Worm (Caenorhabditis elegans): Measurements from ENCODE around the gene Y43F8B.9.

Y43F8B.9 gene

ce11 chrV:19519511-19519934 is 41.6 kb downstream of the Y43F8B.9 start (continued):
- TF ChIP-seq him-1 (tag; optimal IDR thresholded peaks at IDR 0.05) (no peak), lin-35 (GFP tag; optimal IDR thresholded peaks at IDR 0.05) (peak in 1 of 3 experiments; percentile 45), zim-3 (tag; optimal IDR thresholded peaks at IDR 0.05) (peak; percentile 90), sptf-2 (GFP tag; optimal IDR thresholded peaks at IDR 0.05) (no peak), dpff-1 (tag; optimal IDR thresholded peaks at IDR 0.05) (peak; percentile 5), unc-130 (GFP tag; optimal IDR thresholded peaks at IDR 0.05) (no peak), atf-7 (tag; optimal IDR thresholded peaks at IDR 0.05) (peak; percentile 57), B0019.2 (GFP tag; conservative IDR thresholded peaks at IDR 0.05) (no peak), hlh-12 (tag; optimal IDR thresholded peaks at IDR 0.05) (no peak), hmg-20 (GFP tag; IDR thresholded peaks at IDR 0.05) (no peak), aptf-2 (GFP tag; conservative IDR thresholded peaks at IDR 0.05) (no peak), Y56A3A.18 (GFP tag; IDR thresholded peaks at IDR 0.05) (0 out of 2 replicates have a peak, but pooled peaks have one; percentile 27), rec-8 (tag; optimal IDR thresholded peaks at IDR 0.05) (no peak), lin-26 (GFP tag; IDR thresholded peaks at IDR 0.05) (peak; percentile 69; the same call in 1 of the 2 replicates), cebp-1 (GFP tag; IDR thresholded peaks at IDR 0.05) (no peak), cebp-1 (tag; optimal IDR thresholded peaks at IDR 0.05) (peak; percentile 53), efl-1 (GFP tag; optimal IDR thresholded peaks at IDR 0.05) (no peak), sdz-38 (tag; optimal IDR thresholded peaks at IDR 0.05) (no peak), nhr-80 (tag; optimal IDR thresholded peaks at IDR 0.05) (no peak), aptf-3 (GFP tag; IDR thresholded peaks at IDR 0.05) (0 out of 2 replicates have a peak, but pooled peaks have one; percentile 67), F52B5.7 (tag; optimal IDR thresholded peaks at IDR 0.05) (peak; percentile 7), F57A8.1 (GFP tag; optimal IDR thresholded peaks at IDR 0.05) (peak; percentile 8), let-526 (GFP tag; IDR thresholded peaks at IDR 0.05) (no peak), snpc-4 (GFP tag; optimal IDR thresholded peaks at IDR 0.05) (no peak), snpc-4 (tag; optimal IDR thresholded peaks at IDR 0.05) (peak in 2 of 4 experiments; percentile 25 to 36), ztf-26 (tag; optimal IDR thresholded peaks at IDR 0.05) (peak; percentile 88), hrde-1 (tag; optimal IDR thresholded peaks at IDR 0.05; ENCODE audit: borderline replicate concordance) (no peak), F39B2.1 (GFP tag; IDR thresholded peaks at IDR 0.05) (no peak), ceh-91 (GFP tag; IDR thresholded peaks at IDR 0.05) (no peak), tbx-9 (tag; optimal IDR thresholded peaks at IDR 0.05; ENCODE audit: borderline replicate concordance) (no peak), hlh-26 (GFP tag; conservative IDR thresholded peaks at IDR 0.05) (no peak), repo-1 (tag; optimal IDR thresholded peaks at IDR 0.05) (peak; percentile 75), nfyb-1 (GFP tag; IDR thresholded peaks at IDR 0.05) (peak; percentile 78), ceh-27 (GFP tag; optimal IDR thresholded peaks at IDR 0.05) (no peak), dpl-1 (GFP tag; optimal IDR thresholded peaks at IDR 0.05) (no peak), egl-44 (GFP tag; IDR thresholded peaks at IDR 0.05) (no peak), ama-1 (optimal IDR thresholded peaks at IDR 0.05) (peak; percentile 37), ama-1 (GFP tag; optimal IDR thresholded peaks at IDR 0.05) (no peak), ekl-4 (GFP tag; IDR thresholded peaks at IDR 0.05) (peak; percentile 70), nhr-179 (tag; optimal IDR thresholded peaks at IDR 0.05) (no peak), Y53G8AR.9 (GFP tag; conservative IDR thresholded peaks at IDR 0.05) (0 out of 2 replicates have a peak, but pooled peaks have one; percentile 61), madf-6 (GFP tag; IDR thresholded peaks at IDR 0.05) (peak; percentile 58), F33H1.4 (GFP tag; IDR thresholded peaks at IDR 0.05) (no peak), K12H6.12 (tag; optimal IDR thresholded peaks at IDR 0.05) (peak; percentile 10), egl-18 (GFP tag; IDR thresholded peaks at IDR 0.05) (no peak), Y67H2A.10 (GFP tag; conservative IDR thresholded peaks at IDR 0.05) (no peak), unc-62 (GFP tag; optimal IDR thresholded peaks at IDR 0.05) (no peak), athp-1 (tag; optimal IDR thresholded peaks at IDR 0.05) (peak; percentile 13), bed-1 (GFP tag; IDR thresholded peaks at IDR 0.05) (no peak), lag-1 (GFP tag; IDR thresholded peaks at IDR 0.05) (no peak)
